Worm (Caenorhabditis elegans): ENCODE measurements around the gene K06H7.1.

DNA sequence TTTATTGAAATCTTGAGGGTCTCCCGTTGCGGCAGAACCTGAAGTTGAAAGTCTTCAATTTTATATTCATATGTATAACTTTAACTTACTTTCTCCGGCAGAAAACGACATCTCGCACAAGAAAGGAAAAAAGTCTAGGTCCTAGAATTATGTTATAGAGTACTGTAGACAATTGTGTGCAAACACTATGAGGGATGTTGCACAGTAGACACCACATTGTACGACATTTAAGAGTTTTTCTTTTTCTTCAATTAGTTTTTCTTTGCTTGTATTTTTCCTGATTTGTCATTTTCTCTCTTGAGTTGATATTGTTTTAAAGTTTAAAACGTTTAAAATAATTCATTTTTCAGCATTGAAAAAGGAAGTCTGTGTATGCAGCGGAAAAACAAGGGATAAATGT, 13.8 kb upstream of the K06H7.1 start, which contains the start of the genes K06H7.7 and grp-1:
- no peak for TF ChIP-seq dao-5 (tag; optimal IDR thresholded peaks at IDR 0.05)
- peak; percentile 77 for TF ChIP-seq W03F9.2 (tag; optimal IDR thresholded peaks at IDR 0.05)
